Worm (Caenorhabditis elegans) whole organism, L4 larva: ENCODE data around the gene gex-4.
A peak's percentile ranks its signal among the peaks of the same experiment; 100 is the strongest.

Experiments used
- F26F4.8 ChIP-seq: fragments of 200-800 bp; sonication (Bioruptor generic); conservative IDR thresholded peaks from 2 replicates; pipeline ENCODE4 v1.3.6; 2022; ENCODE audit warnings: missing genetic modification characterization, missing compliant biosample characterization
- F37D6.2 ChIP-seq: sonication (generic microtip); optimal IDR thresholded peaks from 2 replicates; lab custom pipeline; 2016; ENCODE audit warnings: mild to moderate bottlenecking, missing genetic modification characterization, missing compliant biosample characterization
- Y48G9A.11 ChIP-seq: fragments of 200-800 bp; sonication (Bioruptor generic); IDR thresholded peaks from 2 replicates; pipeline ENCODE4 v1.3.6; 2022; ENCODE audit warnings: missing genetic modification reagents, missing genetic modification characterization, missing compliant biosample characterization
- Y75B8A.6 ChIP-seq: fragments of 200-800 bp; sonication (Bioruptor generic); IDR thresholded peaks from 2 replicates; pipeline ENCODE4 v1.3.6; 2022; ENCODE audit warnings: missing genetic modification reagents, missing genetic modification characterization, missing compliant biosample characterization
- aha-1 ChIP-seq: fragments of 150-350 bp; peaks from one replicate; lab custom pipeline; 2014; ENCODE audit warnings: missing biosample characterization, missing genetic modification characterization
- ceh-44 ChIP-seq: fragments of 200-800 bp; sonication (Bioruptor generic); IDR thresholded peaks from 2 replicates; pipeline ENCODE4 v1.3.6; 2022; ENCODE audit warnings: missing genetic modification reagents, missing genetic modification characterization, missing compliant biosample characterization
- daf-12 ChIP-seq: fragments of 150-350 bp; optimal IDR thresholded peaks from 2 replicates; lab custom pipeline; 2014; ENCODE audit warnings: missing biosample characterization, missing genetic modification reagents, missing genetic modification characterization
- daf-19 ChIP-seq: fragments of 200-800 bp; sonication (Bioruptor generic); conservative IDR thresholded peaks from 2 replicates; pipeline ENCODE4 v1.3.6; 2022; ENCODE audit warnings: missing genetic modification characterization, missing compliant biosample characterization
- dpl-1 ChIP-seq: fragments of 150-350 bp; optimal IDR thresholded peaks from 2 replicates; lab custom pipeline; 2014; ENCODE audit warnings: missing biosample characterization, missing genetic modification reagents, missing genetic modification characterization
- dve-1 ChIP-seq: sonication (generic microtip); optimal IDR thresholded peaks from 2 replicates; lab custom pipeline; 2017; ENCODE audit warnings: antibody characterized with exemption, mild to moderate bottlenecking, missing genetic modification characterization, missing compliant biosample characterization; ENCODE audit not compliant: insufficient read depth
- fos-1 ChIP-seq: fragments of 150-350 bp; optimal IDR thresholded peaks from 2 replicates; lab custom pipeline; 2014; ENCODE audit warnings: missing biosample characterization, missing genetic modification characterization
- hif-1 ChIP-seq, 2 experiments: sonication (generic microtip); optimal IDR thresholded peaks; 2 replicates each; lab custom pipeline; 2016 to 2017; ENCODE audit warnings: missing compliant biosample characterization in 2 of 2, missing genetic modification characterization in 2 of 2, missing genetic modification reagents in 2 of 2, missing genotype in 2 of 2, mild to moderate bottlenecking in 1 of 2
- hlh-30 ChIP-seq: sonication (generic microtip); optimal IDR thresholded peaks from 2 replicates; lab custom pipeline; 2017; ENCODE audit warnings: antibody characterized with exemption, mild to moderate bottlenecking, missing genetic modification characterization, missing compliant biosample characterization; ENCODE audit not compliant: insufficient read depth
- lin-1 ChIP-seq: fragments of 200-800 bp; sonication (Bioruptor generic); IDR thresholded peaks from 2 replicates; pipeline ENCODE4 v1.3.6; 2022; ENCODE audit warnings: missing genetic modification reagents, missing genetic modification characterization, missing compliant biosample characterization
- lin-38 ChIP-seq: fragments of 200-800 bp; sonication (Bioruptor generic); IDR thresholded peaks from 2 replicates; pipeline ENCODE4 v1.3.6; 2022; ENCODE audit warnings: missing genetic modification reagents, missing genetic modification characterization, missing compliant biosample characterization
- lsy-2 ChIP-seq, 2 experiments: fragments of 150-350 bp in 1 of 2; sonication (generic microtip) in 1 of 2; optimal IDR thresholded peaks; 2 replicates each; lab custom pipeline; 2014 to 2017; ENCODE audit warnings: missing biosample characterization in 2 of 2, missing genetic modification characterization in 2 of 2
- madf-5 ChIP-seq, 2 experiments: fragments of 200-800 bp; sonication (Bioruptor generic); IDR thresholded peaks; 2 replicates each; pipeline ENCODE4 v1.3.6; 2022; ENCODE audit warnings: missing compliant biosample characterization in 2 of 2, missing genetic modification characterization in 2 of 2
- mdl-1 ChIP-seq, 2 experiments: fragments of 150-350 bp in 1 of 2; sonication (generic microtip) in 1 of 2; optimal IDR thresholded peaks; 2 replicates each; lab custom pipeline; 2014 to 2017; ENCODE audit warnings: missing biosample characterization in 2 of 2, missing genetic modification characterization in 2 of 2
- mep-1 ChIP-seq: fragments of 150-350 bp; sonication (generic microtip); optimal IDR thresholded peaks from 3 replicates; lab custom pipeline; 2014; ENCODE audit warnings: missing biosample characterization, missing genetic modification characterization
- mes-2 ChIP-seq: sonication (generic microtip); optimal IDR thresholded peaks from 2 replicates; lab custom pipeline; 2016; ENCODE audit warnings: missing genotype, mild to moderate bottlenecking, missing genetic modification characterization, missing compliant biosample characterization; ENCODE audit not compliant: poor library complexity, severe bottlenecking
- mxl-3 ChIP-seq: fragments of 200-800 bp; sonication (Bioruptor generic); optimal IDR thresholded peaks from 2 replicates; lab custom pipeline; 2018; ENCODE audit warnings: mild to moderate bottlenecking, missing genetic modification characterization, missing compliant biosample characterization
- nhr-10 ChIP-seq: fragments of 150-350 bp; optimal IDR thresholded peaks from 2 replicates; lab custom pipeline; 2014; ENCODE audit warnings: missing biosample characterization, missing genetic modification characterization
- nhr-237 ChIP-seq: sonication (generic microtip); optimal IDR thresholded peaks from 2 replicates; lab custom pipeline; 2017; ENCODE audit warnings: missing biosample characterization, missing genetic modification characterization
- nhr-28 ChIP-seq: fragments of 150-350 bp; optimal IDR thresholded peaks from 2 replicates; lab custom pipeline; 2014; ENCODE audit warnings: missing biosample characterization, missing genetic modification characterization
- nhr-48 ChIP-seq: sonication (generic microtip); optimal IDR thresholded peaks from 2 replicates; lab custom pipeline; 2016; ENCODE audit warnings: mild to moderate bottlenecking, missing genetic modification characterization, missing compliant biosample characterization
- nhr-6 ChIP-seq: fragments of 150-350 bp; optimal IDR thresholded peaks from 2 replicates; lab custom pipeline; 2014; ENCODE audit warnings: missing biosample characterization, missing genetic modification characterization
- nhr-77 ChIP-seq: fragments of 150-350 bp; optimal IDR thresholded peaks from 2 replicates; lab custom pipeline; 2014; ENCODE audit warnings: missing biosample characterization, missing genetic modification characterization
- pha-4 ChIP-seq, 2 experiments: fragments of 150-350 bp in 1 of 2; fragments of 200-800 bp in 1 of 2; sonication (Bioruptor generic) in 1 of 2; IDR thresholded peaks in 1 of 2; optimal IDR thresholded peaks in 1 of 2; 2 replicates each; pipeline versions ENCODE4 v1.3.6 to Lab custom; 2014 to 2022; ENCODE audit warnings: missing genetic modification characterization in 2 of 2, missing genetic modification reagents in 2 of 2, missing biosample characterization in 1 of 2, missing compliant biosample characterization in 1 of 2
- rbr-2 ChIP-seq: sonication (generic microtip); optimal IDR thresholded peaks from 2 replicates; lab custom pipeline; 2016; ENCODE audit warnings: missing genotype, missing genetic modification characterization, missing compliant biosample characterization
- sdz-12 ChIP-seq: fragments of 200-800 bp; sonication (Bioruptor generic); optimal IDR thresholded peaks from 2 replicates; lab custom pipeline; 2018; ENCODE audit warnings: mild to moderate bottlenecking, missing genetic modification characterization, missing compliant biosample characterization
- set-16 ChIP-seq: fragments of 200-800 bp; sonication (Bioruptor generic); IDR thresholded peaks from 2 replicates; pipeline ENCODE4 v1.3.6; 2022; ENCODE audit warnings: missing genetic modification reagents, missing genetic modification characterization, missing compliant biosample characterization
- snpc-1.2 ChIP-seq: fragments of 200-800 bp; sonication (Bioruptor generic); IDR thresholded peaks from 2 replicates; pipeline ENCODE4 v1.3.6; 2022; ENCODE audit warnings: missing genetic modification reagents, missing genetic modification characterization, missing compliant biosample characterization
- snpc-4 ChIP-seq: fragments of 150-350 bp; optimal IDR thresholded peaks from 2 replicates; lab custom pipeline; 2014; ENCODE audit warnings: missing biosample characterization, missing genetic modification characterization
- spr-1 ChIP-seq: sonication (generic microtip); optimal IDR thresholded peaks from 2 replicates; lab custom pipeline; 2016; ENCODE audit warnings: mild to moderate bottlenecking, missing genetic modification characterization, missing compliant biosample characterization
- tag-97 ChIP-seq: fragments of 200-800 bp; sonication (Bioruptor generic); IDR thresholded peaks from 2 replicates; pipeline ENCODE4 v1.3.6; 2022; ENCODE audit warnings: missing genetic modification characterization, missing compliant biosample characterization
- unc-39 ChIP-seq: sonication (generic microtip); optimal IDR thresholded peaks from 2 replicates; lab custom pipeline; 2017; ENCODE audit warnings: missing biosample characterization, missing genetic modification characterization
- unc-62 ChIP-seq, 3 experiments: fragments of 150-350 bp in 1 of 3; sonication (generic microtip); optimal IDR thresholded peaks in 2 of 3; peaks in 1 of 3; 1 replicate in 1 of 3; 2 replicates in 2 of 3; lab custom pipeline; 2014 to 2017; ENCODE audit warnings: missing biosample characterization in 3 of 3, missing genetic modification characterization in 3 of 3, missing genetic modification reagents in 3 of 3, missing genotype in 1 of 3
- vab-7 ChIP-seq: fragments of 200-800 bp; sonication (Bioruptor generic); IDR thresholded peaks from 2 replicates; pipeline ENCODE4 v1.3.6; 2022; ENCODE audit warnings: missing genetic modification reagents, missing genetic modification characterization, missing compliant biosample characterization
- zag-1 ChIP-seq: fragments of 150-350 bp; optimal IDR thresholded peaks from 2 replicates; lab custom pipeline; 2014; ENCODE audit warnings: missing biosample characterization, missing genetic modification characterization
- zfp-2 ChIP-seq: sonication (generic microtip); optimal IDR thresholded peaks from 2 replicates; lab custom pipeline; 2016; ENCODE audit warnings: mild to moderate bottlenecking, missing genetic modification characterization, missing compliant biosample characterization
- zfp-3 ChIP-seq: fragments of 200-800 bp; sonication (Bioruptor generic); conservative IDR thresholded peaks from 2 replicates; pipeline ENCODE4 v1.3.6; 2022; ENCODE audit warnings: missing genetic modification reagents, missing genetic modification characterization, missing compliant biosample characterization
- ztf-11 ChIP-seq: fragments of 150-350 bp; optimal IDR thresholded peaks from 2 replicates; lab custom pipeline; 2014; ENCODE audit warnings: missing biosample characterization, missing genetic modification characterization
- ztf-7 ChIP-seq: fragments of 150-350 bp; optimal IDR thresholded peaks from 2 replicates; lab custom pipeline; 2014; ENCODE audit warnings: missing biosample characterization, missing genetic modification characterization

The gex-4 gene

ce11 chrIII:12218633-12219097 is at the start of gene gex-4, which contains the start of gene gphr-1:
Gene gex-4, minus strand, starts transcription at chrIII:12218634.
Gene gphr-1, plus strand, starts transcription at chrIII:12219047.
- peak; percentile 16 for TF ChIP-seq nhr-77 (tag; lab: Kevin White, UChicago)
- no peak for TF ChIP-seq daf-19 (GFP tag; lab: Robert Waterston, UW)
- TF ChIP-seq lin-38 (GFP tag; lab: Robert Waterston, UW): peak; percentile 92
- TF ChIP-seq nhr-6 (tag; lab: Kevin White, UChicago): no peak
- TF ChIP-seq zfp-2 (tag; lab: Kevin White, UChicago): no peak
- no peak for TF ChIP-seq daf-12 (tag; lab: Kevin White, UChicago)
- TF ChIP-seq mep-1 (tag; lab: Kevin White, UChicago): peak; percentile 51
- peak; percentile 52 for TF ChIP-seq dpl-1 (GFP tag; lab: Kevin White, UChicago)
- TF ChIP-seq nhr-10 (tag; lab: Kevin White, UChicago): no peak
- TF ChIP-seq ztf-7 (tag; lab: Kevin White, UChicago): peak; percentile 5
- TF ChIP-seq hif-1 (tag; optimal IDR thresholded peaks at IDR 0.05; lab: Kevin White, UChicago): peak in 1 of 2 experiments; percentile 59
- no peak for TF ChIP-seq snpc-1.2 (GFP tag; lab: Robert Waterston, UW)
- no peak for TF ChIP-seq hlh-30 (tag; lab: Kevin White, UChicago)
- TF ChIP-seq snpc-4: no peak
- no peak for TF ChIP-seq nhr-48 (tag; lab: Kevin White, UChicago)
- no peak for TF ChIP-seq madf-5 (GFP tag; IDR thresholded peaks at IDR 0.05; lab: Robert Waterston, UW)
- peak in 1 of 2 experiments; percentile 68 for TF ChIP-seq lsy-2 (tag; optimal IDR thresholded peaks at IDR 0.05; lab: Kevin White, UChicago)
- TF ChIP-seq spr-1 (tag; lab: Kevin White, UChicago): no peak
- no peak for TF ChIP-seq Y48G9A.11 (GFP tag; lab: Robert Waterston, UW)
- no peak for TF ChIP-seq fos-1 (tag; lab: Kevin White, UChicago)
- no peak for TF ChIP-seq unc-39 (tag; lab: Kevin White, UChicago)
- TF ChIP-seq sdz-12 (GFP tag; lab: Kevin White, UChicago): no peak
- TF ChIP-seq pha-4 (GFP tag; IDR thresholded peaks at IDR 0.05; lab: Robert Waterston, UW): no peak
- peak; percentile 16 for TF ChIP-seq pha-4 (tag; optimal IDR thresholded peaks at IDR 0.05; lab: Kevin White, UChicago)
- TF ChIP-seq Y75B8A.6 (GFP tag; lab: Robert Waterston, UW): no peak
- TF ChIP-seq mes-2 (tag; lab: Kevin White, UChicago): peak; percentile 77
- peak; percentile 26 for TF ChIP-seq dve-1 (tag; lab: Kevin White, UChicago)

DNA sequence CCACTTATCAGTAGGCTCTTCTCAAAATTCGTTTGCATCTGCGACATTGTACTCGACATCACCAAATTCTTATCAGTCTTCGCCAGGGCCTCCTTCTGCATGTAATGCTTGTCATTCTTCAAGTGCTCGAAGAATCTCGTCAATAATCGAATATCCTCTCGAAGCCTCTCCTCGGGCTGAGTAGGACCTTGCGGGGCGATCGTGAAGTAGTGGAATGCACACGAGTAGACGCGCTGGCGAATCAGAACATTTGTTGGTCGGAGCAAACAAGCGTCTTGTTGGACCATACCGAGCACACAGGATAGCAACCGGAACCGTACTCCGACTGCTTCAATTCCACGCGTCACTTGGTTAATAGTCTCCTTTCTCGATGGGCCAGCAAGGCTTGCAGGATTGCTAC is 42.0 kb upstream of the gex-4 start:
- TF ChIP-seq aha-1 (tag; lab: Kevin White, UChicago) (peak; percentile 1), unc-62 (GFP tag; optimal IDR thresholded peaks at IDR 0.05 in 1 of 2; lab: Kevin White, UChicago) (peak in 1 of 2 experiments; percentile 93), unc-62 (tag; optimal IDR thresholded peaks at IDR 0.05; lab: Kevin White, UChicago) (no peak), lsy-2 (tag; optimal IDR thresholded peaks at IDR 0.05; lab: Kevin White, UChicago) (no peak)

ce11 chrIII:12259793-12260192 is 41.4 kb upstream of the gex-4 start:
- TF ChIP-seq fos-1 (tag; lab: Kevin White, UChicago) (no peak), set-16 (peak; percentile 56), rbr-2 (tag; lab: Kevin White, UChicago) (no peak), vab-7 (GFP tag; lab: Robert Waterston, UW) (no peak), mxl-3 (no peak), F37D6.2 (no peak), nhr-28 (tag; lab: Kevin White, UChicago) (no peak), lin-1 (GFP tag; lab: Robert Waterston, UW) (no peak), mdl-1 (tag; optimal IDR thresholded peaks at IDR 0.05; lab: Kevin White, UChicago) (no peak), tag-97 (GFP tag; lab: Robert Waterston, UW) (no peak), zfp-3 (GFP tag; lab: Robert Waterston, UW) (no peak), F26F4.8 (GFP tag; lab: Robert Waterston, UW) (0 out of 2 replicates have a peak, but pooled peaks have one; percentile 5), ztf-11 (no peak), ceh-44 (GFP tag; lab: Robert Waterston, UW) (no peak), nhr-237 (tag; lab: Kevin White, UChicago) (no peak), zag-1 (tag; lab: Kevin White, UChicago) (no peak)
